Worm (Caenorhabditis elegans) whole organism, L2 larva: Measurements from ENCODE around the gene unc-41.

ENCODE experiments used
- alr-1 ChIP-seq: fragments of 150-350 bp; optimal IDR thresholded peaks from 2 replicates; lab custom pipeline; 2014; ENCODE audit warnings: missing biosample characterization, missing genetic modification characterization
- elt-1 ChIP-seq: fragments of 150-350 bp; optimal IDR thresholded peaks from 2 replicates; lab custom pipeline; 2014; ENCODE audit warnings: missing biosample characterization, missing genetic modification characterization
- nhr-237 ChIP-seq: fragments of 150-350 bp; optimal IDR thresholded peaks from 2 replicates; lab custom pipeline; 2014; ENCODE audit warnings: missing biosample characterization, missing genetic modification characterization
- nhr-77 ChIP-seq: fragments of 150-350 bp; optimal IDR thresholded peaks from 2 replicates; lab custom pipeline; 2014; ENCODE audit warnings: missing biosample characterization, missing genetic modification characterization
- sma-3 ChIP-seq: sonication (generic microtip); optimal IDR thresholded peaks from 2 replicates; lab custom pipeline; 2016; ENCODE audit warnings: missing genetic modification reagents, missing genetic modification characterization, missing compliant biosample characterization
- zag-1 ChIP-seq: fragments of 150-350 bp; optimal IDR thresholded peaks from 2 replicates; lab custom pipeline; 2014; ENCODE audit warnings: missing biosample characterization, missing genetic modification characterization
- ztf-11 ChIP-seq: sonication (generic microtip); optimal IDR thresholded peaks from 2 replicates; lab custom pipeline; 2017; ENCODE audit warnings: missing biosample characterization, missing genetic modification characterization

DNA sequence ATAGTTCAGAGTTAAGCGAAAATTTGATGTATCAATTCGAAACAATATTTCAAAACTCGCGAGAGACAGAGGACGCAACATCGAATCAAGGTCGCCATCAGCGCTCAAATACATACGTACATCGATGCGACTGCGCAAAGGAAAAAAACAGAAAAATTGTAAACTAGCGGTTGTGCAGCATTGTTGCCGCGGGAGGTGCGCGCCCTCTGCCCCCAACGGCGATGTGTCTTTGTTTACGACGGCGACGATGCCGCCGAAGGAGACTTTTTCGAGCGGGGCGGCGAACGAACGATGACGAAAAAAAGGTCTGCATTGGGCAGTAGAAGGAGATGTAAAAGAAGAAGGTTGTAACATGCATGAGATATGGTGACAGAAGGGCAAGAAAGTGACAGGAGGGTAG is 13.1 kb downstream of the unc-41 start:
- TF ChIP-seq ztf-11 (tag; lab: Kevin White, UChicago): no peak
- TF ChIP-seq zag-1 (tag; lab: Kevin White, UChicago): no peak
- no peak for TF ChIP-seq nhr-77
- TF ChIP-seq elt-1 (tag; lab: Kevin White, UChicago): no peak
- no peak for TF ChIP-seq sma-3 (GFP tag; lab: Kevin White, UChicago)
- TF ChIP-seq nhr-237 (tag; lab: Kevin White, UChicago): no peak
- no peak for TF ChIP-seq alr-1 (tag; lab: Kevin White, UChicago)
